Worm (Caenorhabditis elegans) whole organism, young adult: ENCODE results near the gene akap-1.

Source experiments
- F37B4.10 ChIP-seq: fragments of 200-800 bp; sonication (Bioruptor generic); IDR thresholded peaks from 2 replicates; pipeline ENCODE4 v1.3.6; 2022; ENCODE audit warnings: missing genetic modification characterization, missing compliant biosample characterization
- F55B11.4 ChIP-seq: sonication (generic microtip); optimal IDR thresholded peaks from 2 replicates; lab custom pipeline; 2016; ENCODE audit warnings: missing compliant biosample characterization, missing genetic modification characterization, borderline replicate concordance; ENCODE audit not compliant: insufficient read depth
- aptf-2 ChIP-seq: fragments of 200-800 bp; sonication (Bioruptor generic); conservative IDR thresholded peaks from 2 replicates; pipeline ENCODE4 v1.3.6; 2022; ENCODE audit warnings: missing genetic modification reagents, missing genetic modification characterization, missing compliant biosample characterization
- snpc-4 ChIP-seq, 5 experiments: fragments of 150-350 bp in 1 of 5; sonication (generic microtip) in 4 of 5; optimal IDR thresholded peaks; 2 replicates each; lab custom pipeline; 2014 to 2018; ENCODE audit warnings: missing genetic modification characterization in 5 of 5, missing biosample characterization in 3 of 5, antibody characterized with exemption in 2 of 5, mild to moderate bottlenecking in 2 of 5, missing compliant biosample characterization in 2 of 5, missing genotype in 2 of 5, moderate library complexity in 2 of 5, missing genetic modification reagents in 1 of 5

ce11 chrIII:6390644-6391043 lies 37.5 kb downstream of the akap-1 start, which contains the start of gene smrc-1:
- no peak for TF ChIP-seq F55B11.4 (tag; lab: Kevin White, UChicago)
- no peak for TF ChIP-seq snpc-4 (GFP tag; optimal IDR thresholded peaks at IDR 0.05; lab: Kevin White, UChicago)
- TF ChIP-seq snpc-4 (tag; optimal IDR thresholded peaks at IDR 0.05; lab: Kevin White, UChicago): no peak
- no peak for TF ChIP-seq F37B4.10 (GFP tag; lab: Robert Waterston, UW)
- TF ChIP-seq aptf-2 (GFP tag; lab: Robert Waterston, UW): no peak
